Fruit fly (Drosophila melanogaster) Kc167 (cell line): Measurements from ENCODE around the gene CG31729.

Experiments
- Myc ChIP-seq: fragments of >200 bp; optimal IDR thresholded peaks from 2 replicates; lab custom pipeline; 2017; ENCODE audit warnings: missing external identifiers
- Sin3A ChIP-seq: fragments of >200 bp; optimal IDR thresholded peaks from 2 replicates; lab custom pipeline; 2018; ENCODE audit warnings: missing external identifiers
- h ChIP-seq: fragments of >200 bp; optimal IDR thresholded peaks from 3 replicates; lab custom pipeline; 2018; ENCODE audit warnings: missing external identifiers
- insv ChIP-seq: fragments of >200 bp; optimal IDR thresholded peaks from 3 replicates; lab custom pipeline; 2018; ENCODE audit warnings: missing external identifiers
- psq ChIP-seq: fragments of >200 bp; optimal IDR thresholded peaks from 2 replicates; lab custom pipeline; 2017; ENCODE audit warnings: missing external identifiers
- ttk ChIP-seq: sonication (Bioruptor generic); optimal IDR thresholded peaks from 2 replicates; lab custom pipeline; 2017; ENCODE audit warnings: missing external identifiers

CG31729 gene

dm6 chr2L:13286456-13286855 is 3.3 kb upstream of the CG31729 start, which contains the start of the genes Drep4 and Uvrag:
TSS of gene Drep4 (minus strand) at chr2L:13286462.
TSS of gene Uvrag (plus strand) at chr2L:13286777.
- no peak for TF ChIP-seq insv (lab: Kevin White, UChicago)
- no peak for TF ChIP-seq ttk
- TF ChIP-seq psq (lab: Kevin White, UChicago) = no peak
- no peak for TF ChIP-seq h (lab: Kevin White, UChicago)
- TF ChIP-seq Sin3A = no peak

- TF ChIP-seq h (lab: Kevin White, UChicago) (no peak), Sin3A (no peak), insv (lab: Kevin White, UChicago) (no peak)
Observed at dm6 chr2L:13290276-13291065, 674 bp downstream of the CG31729 start.

- TF ChIP-seq ttk (no peak), h (lab: Kevin White, UChicago) (no peak), Myc (lab: Kevin White, UChicago) (no peak), insv (lab: Kevin White, UChicago) (no peak), psq (lab: Kevin White, UChicago) (no peak), Sin3A (no peak)
Observed at dm6 chr2L:13291066-13291434, 1.3 kb downstream of the CG31729 start.

dm6 chr2L:13291960-13292487 is 2.2 kb downstream of the CG31729 start:
- TF ChIP-seq Myc (lab: Kevin White, UChicago) (no peak), insv (lab: Kevin White, UChicago) (no peak), h (lab: Kevin White, UChicago) (no peak), psq (lab: Kevin White, UChicago) (no peak), ttk (no peak)

- TF ChIP-seq h (lab: Kevin White, UChicago) (no peak), Sin3A (no peak), psq (lab: Kevin White, UChicago) (no peak), insv (lab: Kevin White, UChicago) (no peak), ttk (no peak), Myc (lab: Kevin White, UChicago) (no peak)
Observed at dm6 chr2L:13292626-13293025, 2.8 kb downstream of the CG31729 start, which contains the start of gene CG16824. TSS of gene CG16824 (plus strand) at chr2L:13293009.

- no peak for TF ChIP-seq Sin3A
- TF ChIP-seq psq (lab: Kevin White, UChicago) = no peak
- no peak for TF ChIP-seq h (lab: Kevin White, UChicago)
- no peak for TF ChIP-seq insv (lab: Kevin White, UChicago)
- no peak for TF ChIP-seq ttk
- no peak for TF ChIP-seq Myc (lab: Kevin White, UChicago)
Observed at dm6 chr2L:13295978-13296702, 6.3 kb downstream of the CG31729 start.

- TF ChIP-seq psq (lab: Kevin White, UChicago) = no peak
- TF ChIP-seq ttk = no peak
- TF ChIP-seq Sin3A = no peak
- no peak for TF ChIP-seq insv (lab: Kevin White, UChicago)
Observed at dm6 chr2L:13296703-13297230, 7.0 kb downstream of the CG31729 start.

dm6 chr2L:13304488-13304887 is 14.7 kb downstream of the CG31729 start, which contains the start of gene CG16825:
TSS of gene CG16825 (plus strand) at chr2L:13304788.
- TF ChIP-seq ttk (no peak), Myc (lab: Kevin White, UChicago) (no peak), insv (lab: Kevin White, UChicago) (no peak), h (lab: Kevin White, UChicago) (no peak), psq (lab: Kevin White, UChicago) (no peak), Sin3A (no peak)

- TF ChIP-seq Myc (lab: Kevin White, UChicago) = no peak
- TF ChIP-seq ttk = no peak
- TF ChIP-seq Sin3A = no peak
- TF ChIP-seq h (lab: Kevin White, UChicago) = no peak
- TF ChIP-seq psq (lab: Kevin White, UChicago) = no peak
- no peak for TF ChIP-seq insv (lab: Kevin White, UChicago)
Observed at dm6 chr2L:13305000-13305399, 15.2 kb downstream of the CG31729 start.

- TF ChIP-seq h (lab: Kevin White, UChicago) (no peak), ttk (no peak), psq (lab: Kevin White, UChicago) (no peak), insv (lab: Kevin White, UChicago) (no peak), Sin3A (no peak), Myc (lab: Kevin White, UChicago) (no peak)
Observed at dm6 chr2L:13306655-13307054, 16.9 kb downstream of the CG31729 start, which contains the start of gene CG43779. TSS of gene CG43779 (minus strand) at chr2L:13306755.

dm6 chr2L:13325823-13326222 is 36.0 kb downstream of the CG31729 start:
- TF ChIP-seq insv (lab: Kevin White, UChicago) (no peak), h (lab: Kevin White, UChicago) (no peak), Sin3A (no peak), Myc (lab: Kevin White, UChicago) (no peak), ttk (no peak), psq (lab: Kevin White, UChicago) (no peak)

dm6 chr2L:13331021-13331420 is 41.2 kb downstream of the CG31729 start, which contains the start of gene hbt:
TSS of gene hbt (minus strand) at chr2L:13331121.
- TF ChIP-seq Myc (lab: Kevin White, UChicago) (no peak), h (lab: Kevin White, UChicago) (no peak)
